Worm (Caenorhabditis elegans) whole organism, late embryonic: Measurements from ENCODE around the gene epic-1.

Source experiments
- C08G9.2 ChIP-seq: sonication (generic microtip); optimal IDR thresholded peaks from 2 replicates; lab custom pipeline; 2016; ENCODE audit warnings: mild to moderate bottlenecking, missing genetic modification characterization, moderate library complexity, missing compliant biosample characterization
- C38D4.7 ChIP-seq: fragments of 200-800 bp; sonication (Bioruptor generic); optimal IDR thresholded peaks from 2 replicates; lab custom pipeline; 2018; ENCODE audit warnings: mild to moderate bottlenecking, missing genetic modification characterization, moderate library complexity, missing compliant biosample characterization
- K09A11.1 ChIP-seq: sonication (generic microtip); optimal IDR thresholded peaks from 2 replicates; lab custom pipeline; 2017; ENCODE audit warnings: antibody characterized with exemption, mild to moderate bottlenecking, missing genetic modification characterization, missing compliant biosample characterization; ENCODE audit not compliant: insufficient read depth
- Y22D7AL.16 ChIP-seq: sonication (generic microtip); optimal IDR thresholded peaks from 2 replicates; lab custom pipeline; 2016; ENCODE audit warnings: missing genetic modification characterization, missing compliant biosample characterization
- ceh-14 ChIP-seq: sonication (generic microtip); optimal IDR thresholded peaks from 2 replicates; lab custom pipeline; 2016; ENCODE audit warnings: missing genotype, missing genetic modification characterization, missing compliant biosample characterization
- ceh-19 ChIP-seq: fragments of 200-800 bp; sonication (Bioruptor generic); optimal IDR thresholded peaks from 2 replicates; lab custom pipeline; 2018; ENCODE audit warnings: mild to moderate bottlenecking, missing genetic modification characterization, missing compliant biosample characterization
- ceh-2 ChIP-seq: sonication (generic microtip); optimal IDR thresholded peaks from 2 replicates; lab custom pipeline; 2016; ENCODE audit warnings: missing genotype, missing genetic modification characterization, missing compliant biosample characterization
- ceh-22 ChIP-seq: sonication (generic microtip); optimal IDR thresholded peaks from 2 replicates; lab custom pipeline; 2017; ENCODE audit warnings: missing biosample characterization, missing genetic modification characterization
- ceh-45 ChIP-seq: fragments of 200-800 bp; sonication (Bioruptor generic); IDR thresholded peaks from 2 replicates; pipeline ENCODE4 v1.3.6; 2022; ENCODE audit warnings: missing genetic modification reagents, missing genetic modification characterization, missing compliant biosample characterization
- ceh-9 ChIP-seq: sonication (generic microtip); optimal IDR thresholded peaks from 2 replicates; lab custom pipeline; 2016; ENCODE audit warnings: mild to moderate bottlenecking, missing genetic modification characterization, inconsistent platforms, missing compliant biosample characterization
- dve-1 ChIP-seq: sonication (generic microtip); optimal IDR thresholded peaks from 2 replicates; lab custom pipeline; 2017; ENCODE audit warnings: antibody characterized with exemption, mild to moderate bottlenecking, missing genetic modification characterization, missing compliant biosample characterization
- elt-2 ChIP-seq: sonication (generic microtip); optimal IDR thresholded peaks from 2 replicates; lab custom pipeline; 2016; ENCODE audit warnings: missing genetic modification reagents, missing genetic modification characterization, missing compliant biosample characterization
- eyg-1 ChIP-seq: sonication (generic microtip); optimal IDR thresholded peaks from 2 replicates; lab custom pipeline; 2016; ENCODE audit warnings: missing genotype, missing genetic modification characterization, missing compliant biosample characterization
- fax-1 ChIP-seq: sonication (generic microtip); optimal IDR thresholded peaks from 2 replicates; lab custom pipeline; 2016; ENCODE audit warnings: missing genotype, missing genetic modification characterization, missing compliant biosample characterization
- fkh-10 ChIP-seq: fragments of 150-350 bp; optimal IDR thresholded peaks from 2 replicates; lab custom pipeline; 2014; ENCODE audit warnings: missing biosample characterization, missing genetic modification reagents, missing genetic modification characterization
- fkh-6 ChIP-seq: sonication (generic microtip); optimal IDR thresholded peaks from 2 replicates; lab custom pipeline; 2016; ENCODE audit warnings: missing genetic modification characterization, missing compliant biosample characterization
- gmeb-2 ChIP-seq: sonication (generic microtip); optimal IDR thresholded peaks from 2 replicates; lab custom pipeline; 2016; ENCODE audit warnings: missing genetic modification characterization, inconsistent platforms, missing compliant biosample characterization
- hlh-6 ChIP-seq: sonication (generic microtip); optimal IDR thresholded peaks from 2 replicates; lab custom pipeline; 2016; ENCODE audit warnings: missing genotype, missing genetic modification characterization, missing compliant biosample characterization
- nhr-11 ChIP-seq: fragments of 150-350 bp; optimal IDR thresholded peaks from 2 replicates; lab custom pipeline; 2014; ENCODE audit warnings: missing biosample characterization, missing genetic modification characterization
- npax-4 ChIP-seq: sonication (generic microtip); optimal IDR thresholded peaks from 2 replicates; lab custom pipeline; 2016; ENCODE audit warnings: missing genetic modification characterization, missing compliant biosample characterization
- odd-2 ChIP-seq: sonication (generic microtip); optimal IDR thresholded peaks from 2 replicates; lab custom pipeline; 2017; ENCODE audit warnings: antibody characterized with exemption, mild to moderate bottlenecking, missing genetic modification characterization, missing compliant biosample characterization
- pag-3 ChIP-seq: sonication (generic microtip); optimal IDR thresholded peaks from 2 replicates; lab custom pipeline; 2016; ENCODE audit warnings: missing compliant biosample characterization, missing genetic modification characterization, borderline replicate concordance
- pat-9 ChIP-seq: fragments of 200-800 bp; sonication (Bioruptor generic); optimal IDR thresholded peaks from 2 replicates; lab custom pipeline; 2018; ENCODE audit warnings: mild to moderate bottlenecking, missing genetic modification characterization, moderate library complexity, missing compliant biosample characterization
- pha-2 ChIP-seq: sonication (generic microtip); optimal IDR thresholded peaks from 2 replicates; lab custom pipeline; 2017; ENCODE audit warnings: mild to moderate bottlenecking, missing genetic modification characterization, missing compliant biosample characterization
- ref-2 ChIP-seq: sonication (generic microtip); optimal IDR thresholded peaks from 2 replicates; lab custom pipeline; 2016; ENCODE audit warnings: missing genetic modification characterization, missing compliant biosample characterization
- sox-2 ChIP-seq: fragments of 200-800 bp; sonication (Bioruptor generic); IDR thresholded peaks from 2 replicates; pipeline ENCODE4 v1.3.6; 2022; ENCODE audit warnings: missing genetic modification reagents, missing genetic modification characterization, missing compliant biosample characterization
- sox-4 ChIP-seq: sonication (generic microtip); optimal IDR thresholded peaks from 2 replicates; lab custom pipeline; 2017; ENCODE audit warnings: mild to moderate bottlenecking, missing genetic modification characterization, inconsistent platforms, missing compliant biosample characterization
- tbx-2 ChIP-seq: sonication (generic microtip); optimal IDR thresholded peaks from 2 replicates; lab custom pipeline; 2016; ENCODE audit warnings: missing genetic modification characterization, missing compliant biosample characterization
- ttx-3 ChIP-seq: sonication (generic microtip); optimal IDR thresholded peaks from 2 replicates; lab custom pipeline; 2016; ENCODE audit warnings: missing genetic modification reagents, missing genetic modification characterization, missing compliant biosample characterization
- unc-3 ChIP-seq, 2 experiments: fragments of 200-800 bp in 1 of 2; sonication (Bioruptor generic) in 1 of 2; sonication (generic microtip) in 1 of 2; conservative IDR thresholded peaks in 1 of 2; optimal IDR thresholded peaks in 1 of 2; 2 replicates each; pipeline versions ENCODE4 v1.3.6 to Lab custom; 2016 to 2022; ENCODE audit warnings: missing compliant biosample characterization in 2 of 2, missing genetic modification characterization in 2 of 2, missing genetic modification reagents in 1 of 2
- unc-86 ChIP-seq: sonication (generic microtip); optimal IDR thresholded peaks from 2 replicates; lab custom pipeline; 2016; ENCODE audit warnings: missing genetic modification characterization, missing compliant biosample characterization
- zip-5 ChIP-seq: sonication (generic microtip); optimal IDR thresholded peaks from 2 replicates; lab custom pipeline; 2016; ENCODE audit warnings: missing genetic modification characterization, missing compliant biosample characterization

Gene epic-1

ce11 chrIV:17465886-17466285 is 5.8 kb downstream of the epic-1 start, which contains the start of gene F11E6.6:
F11E6.6 (minus strand) TSS chrIV:17465986.
- TF ChIP-seq npax-4 (tag; lab: Kevin White, UChicago) (no peak), sox-4 (no peak), sox-2 (GFP tag; lab: Robert Waterston, UW) (no peak), ceh-45 (GFP tag; lab: Robert Waterston, UW) (no peak), ceh-22 (no peak), fkh-10 (GFP tag; lab: Kevin White, UChicago) (no peak), ceh-19 (GFP tag; lab: Kevin White, UChicago) (no peak)

- TF ChIP-seq C08G9.2 (tag; lab: Kevin White, UChicago) (no peak), fkh-6 (tag; lab: Kevin White, UChicago) (no peak), ceh-45 (GFP tag; lab: Robert Waterston, UW) (no peak), ttx-3 (no peak), ceh-14 (tag; lab: Kevin White, UChicago) (no peak), hlh-6 (no peak), unc-3 (GFP tag; conservative IDR thresholded peaks at IDR 0.05; lab: Robert Waterston, UW) (no peak), unc-3 (tag; optimal IDR thresholded peaks at IDR 0.05; lab: Kevin White, UChicago) (no peak)
Observed at ce11 chrIV:17463108-17463608, 8.6 kb downstream of the epic-1 start, which contains the start of gene F11E6.10. F11E6.10 (minus strand) TSS chrIV:17463158.

- TF ChIP-seq odd-2 (tag; lab: Kevin White, UChicago) (no peak), nhr-11 (no peak), unc-86 (tag; lab: Kevin White, UChicago) (no peak), fax-1 (tag; lab: Kevin White, UChicago) (no peak), gmeb-2 (no peak), pha-2 (no peak), hlh-6 (no peak), dve-1 (peak; percentile 29), ref-2 (tag; lab: Kevin White, UChicago) (no peak), pat-9 (no peak), C38D4.7 (GFP tag; lab: Kevin White, UChicago) (no peak), elt-2 (tag; lab: Kevin White, UChicago) (no peak), Y22D7AL.16 (tag; lab: Kevin White, UChicago) (no peak), tbx-2 (tag; lab: Kevin White, UChicago) (peak; percentile 2), K09A11.1 (tag; lab: Kevin White, UChicago) (no peak), eyg-1 (tag; lab: Kevin White, UChicago) (no peak)
Observed at ce11 chrIV:17461222-17461707, 10.5 kb downstream of the epic-1 start, which contains the start of gene rif-1.1. rif-1.1 (minus strand) TSS chrIV:17461272.

ce11 chrIV:17453996-17454395 is 17.7 kb downstream of the epic-1 start:
- TF ChIP-seq ceh-9 (tag; lab: Kevin White, UChicago) (no peak), ceh-14 (tag; lab: Kevin White, UChicago) (no peak), pag-3 (no peak), ceh-2 (tag; lab: Kevin White, UChicago) (no peak)

ce11 chrIV:17453200-17453599 is 18.5 kb downstream of the epic-1 start:
- TF ChIP-seq eyg-1 (tag; lab: Kevin White, UChicago) (no peak), zip-5 (tag; lab: Kevin White, UChicago) (no peak), ceh-45 (GFP tag; lab: Robert Waterston, UW) (no peak), K09A11.1 (tag; lab: Kevin White, UChicago) (no peak)
- TF ChIP-seq, all 69 proteins: peak for 0
